Worm (Caenorhabditis elegans) whole organism, L3 larva: Measurements from ENCODE around the gene F13A2.1.

Source experiments
- daf-12 ChIP-seq: fragments of 150-350 bp; optimal IDR thresholded peaks from 2 replicates; lab custom pipeline; 2014; ENCODE audit warnings: missing biosample characterization, missing genetic modification reagents, missing genetic modification characterization
- unc-62 ChIP-seq: fragments of 150-350 bp; sonication (generic microtip); optimal IDR thresholded peaks from 4 replicates; lab custom pipeline; 2014; ENCODE audit warnings: missing biosample characterization, missing genetic modification reagents, missing genetic modification characterization

DNA sequence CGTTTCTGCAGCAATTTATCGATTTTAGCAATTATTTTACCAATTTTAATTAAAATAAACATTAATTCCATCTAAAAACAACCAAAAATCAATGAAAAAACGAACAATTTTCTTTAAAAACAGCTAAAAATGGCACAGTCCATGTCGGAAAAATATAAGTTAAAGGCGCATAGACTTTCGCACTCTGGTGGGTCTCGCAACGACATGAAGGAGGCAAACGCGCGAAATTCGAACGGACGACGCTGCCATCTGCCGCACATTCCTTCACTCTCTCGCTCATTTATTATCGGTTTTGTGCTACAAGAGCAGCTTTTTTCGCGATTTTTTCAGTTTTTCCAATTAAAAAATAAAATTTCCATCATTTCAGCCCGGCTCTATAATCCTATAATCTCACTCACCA is 35.4 kb downstream of the F13A2.1 start, which contains the start of gene mcm-7:
- no peak for TF ChIP-seq unc-62 (GFP tag; lab: Kevin White, UChicago)
- no peak for TF ChIP-seq daf-12 (tag; lab: Kevin White, UChicago)
